Worm (Caenorhabditis elegans) whole organism, L4 larva: Measurements from ENCODE around the gene rbd-1.

ENCODE experiments used
- lim-7 ChIP-seq: fragments of 200-800 bp; sonication (Bioruptor generic); IDR thresholded peaks from 2 replicates; pipeline ENCODE4 v1.3.6; 2022; ENCODE audit warnings: missing genetic modification characterization, missing compliant biosample characterization
- nhr-28 ChIP-seq: fragments of 150-350 bp; optimal IDR thresholded peaks from 2 replicates; lab custom pipeline; 2014; ENCODE audit warnings: missing biosample characterization, missing genetic modification characterization
- ztf-11 ChIP-seq: fragments of 150-350 bp; optimal IDR thresholded peaks from 2 replicates; lab custom pipeline; 2014; ENCODE audit warnings: missing biosample characterization, missing genetic modification characterization

DNA sequence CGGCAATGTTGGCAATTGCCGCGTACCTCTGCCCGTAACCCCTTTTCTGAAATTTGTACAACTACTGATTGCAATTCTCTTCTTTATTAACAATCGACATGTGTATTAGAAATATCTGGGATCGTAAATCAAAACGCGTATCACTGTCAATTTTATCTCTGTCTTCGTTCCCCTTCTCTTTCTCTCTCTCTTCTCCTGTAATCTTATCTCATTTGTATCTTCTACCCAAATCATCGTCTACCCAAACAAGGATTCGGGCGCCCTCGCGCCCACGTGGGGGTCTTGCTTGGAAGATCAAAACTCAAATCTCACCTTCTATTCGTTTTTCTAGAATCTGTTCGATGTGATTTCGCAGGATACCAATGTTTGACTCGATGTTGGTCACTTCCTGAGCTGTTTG lies 13.8 kb upstream of the rbd-1 start, which contains the start of gene C27D8.2:
- no peak for TF ChIP-seq ztf-11 (tag; lab: Kevin White, UChicago)
- peak; percentile 85 for TF ChIP-seq nhr-28
- no peak for TF ChIP-seq lim-7 (GFP tag; lab: Robert Waterston, UW)
